Worm (Caenorhabditis elegans) whole organism, L4/young adult: ENCODE results near the gene F09C12.2.

Source experiments
- W03F9.2 ChIP-seq: fragments of 150-350 bp; optimal IDR thresholded peaks from 2 replicates; lab custom pipeline; 2014; ENCODE audit warnings: missing biosample characterization, missing genetic modification characterization
- him-1 ChIP-seq: sonication (generic microtip); optimal IDR thresholded peaks from 2 replicates; lab custom pipeline; 2016; ENCODE audit warnings: missing genotype, missing genetic modification reagents, missing genetic modification characterization, missing compliant biosample characterization

ce11 chrII:5060719-5061118 is 49.1 kb upstream of the F09C12.2 start, which contains the start of gene pho-12:
- TF ChIP-seq him-1 (tag; lab: Kevin White, UChicago): no peak
- no peak for TF ChIP-seq W03F9.2 (tag; lab: Kevin White, UChicago)
